Worm (Caenorhabditis elegans): ENCODE data around the gene parn-1.

The parn-1 gene

ce11 chrV:12660280-12660818, 34.7 kb downstream of the parn-1 start, which contains the start of gene his-74:
TSS of gene his-74 (minus strand) at chrV:12660330.
- TF ChIP-seq ceh-16 (tag; optimal IDR thresholded peaks at IDR 0.05), result no peak
- no peak for TF ChIP-seq nhr-12 (tag; optimal IDR thresholded peaks at IDR 0.05)
- no peak for TF ChIP-seq nfya-1 (tag; optimal IDR thresholded peaks at IDR 0.05; ENCODE audit: insufficient read depth)
- TF ChIP-seq nhr-237 (tag; optimal IDR thresholded peaks at IDR 0.05), result no peak
- no peak for TF ChIP-seq ztf-11 (tag; optimal IDR thresholded peaks at IDR 0.05)
- no peak for TF ChIP-seq ceh-9 (tag; optimal IDR thresholded peaks at IDR 0.05)
- TF ChIP-seq nhr-25 (tag; optimal IDR thresholded peaks at IDR 0.05), result no peak
- TF ChIP-seq nhr-11 (tag; optimal IDR thresholded peaks at IDR 0.05), result no peak

- TF ChIP-seq lin-15B (tag; optimal IDR thresholded peaks at IDR 0.05) (peak; percentile 49), skn-1 (tag; optimal IDR thresholded peaks at IDR 0.05) (no peak), ztf-4 (tag; optimal IDR thresholded peaks at IDR 0.05) (no peak), mdl-1 (tag; optimal IDR thresholded peaks at IDR 0.05) (no peak), nhr-77 (tag; optimal IDR thresholded peaks at IDR 0.05) (no peak), fkh-10 (GFP tag; optimal IDR thresholded peaks at IDR 0.05) (no peak), nhr-43 (tag; optimal IDR thresholded peaks at IDR 0.05; ENCODE audit: poor library complexity, severe bottlenecking) (peak; percentile 27), jun-1 (tag; optimal IDR thresholded peaks at IDR 0.05) (no peak), unc-39 (tag; optimal IDR thresholded peaks at IDR 0.05) (no peak), nhr-67 (tag; optimal IDR thresholded peaks at IDR 0.05) (no peak), egl-5 (tag; optimal IDR thresholded peaks at IDR 0.05) (no peak), nhr-237 (tag; optimal IDR thresholded peaks at IDR 0.05) (no peak), R02D3.7 (tag; optimal IDR thresholded peaks at IDR 0.05) (peak; percentile 34), fkh-2 (tag; optimal IDR thresholded peaks at IDR 0.05) (no peak), ceh-16 (tag; optimal IDR thresholded peaks at IDR 0.05) (no peak), ceh-9 (tag; optimal IDR thresholded peaks at IDR 0.05) (no peak), nhr-25 (tag; optimal IDR thresholded peaks at IDR 0.05) (peak; percentile 55), pha-4 (tag; optimal IDR thresholded peaks at IDR 0.05) (peak; percentile 46), pqm-1 (tag; optimal IDR thresholded peaks at IDR 0.05) (no peak), unc-62 (GFP tag; optimal IDR thresholded peaks at IDR 0.05) (no peak), tbx-2 (tag; optimal IDR thresholded peaks at IDR 0.05) (peak; percentile 27), nhr-28 (tag; optimal IDR thresholded peaks at IDR 0.05) (no peak), elt-1 (tag; optimal IDR thresholded peaks at IDR 0.05) (no peak), lin-39 (tag; optimal IDR thresholded peaks at IDR 0.05) (no peak), nhr-23 (tag; optimal IDR thresholded peaks at IDR 0.05) (peak; percentile 84), aly-2 (tag; optimal IDR thresholded peaks at IDR 0.05) (no peak), nfya-1 (tag; optimal IDR thresholded peaks at IDR 0.05; ENCODE audit: insufficient read depth) (peak; percentile 55), fos-1 (tag; optimal IDR thresholded peaks at IDR 0.05) (no peak), daf-12 (tag; optimal IDR thresholded peaks at IDR 0.05) (no peak), lsy-12 (tag; optimal IDR thresholded peaks at IDR 0.05) (peak; percentile 4), snpc-4 (tag; optimal IDR thresholded peaks at IDR 0.05) (peak; percentile 68), ceh-28 (tag; optimal IDR thresholded peaks at IDR 0.05) (no peak), elt-2 (tag; optimal IDR thresholded peaks at IDR 0.05) (peak; percentile 23), ZK546.5 (tag; optimal IDR thresholded peaks at IDR 0.05) (no peak), nhr-12 (tag; optimal IDR thresholded peaks at IDR 0.05) (no peak), elt-3 (tag; optimal IDR thresholded peaks at IDR 0.05) (no peak), hmg-11 (tag; optimal IDR thresholded peaks at IDR 0.05) (peak; percentile 62), zag-1 (tag; optimal IDR thresholded peaks at IDR 0.05) (no peak), mml-1 (tag; optimal IDR thresholded peaks at IDR 0.05) (no peak), nhr-76 (tag; optimal IDR thresholded peaks at IDR 0.05) (no peak)
These were observed 35.6 kb downstream of the parn-1 start, which contains the start of gene ccch-3 for ce11 chrV:12659426-12659825. TSS of gene ccch-3 (minus strand) at chrV:12659687.

ce11 chrV:12658142-12658541, 36.9 kb downstream of the parn-1 start, which contains the start of gene W05B10.6:
TSS of gene W05B10.6 (minus strand) at chrV:12658242.
- TF ChIP-seq skn-1 (tag; optimal IDR thresholded peaks at IDR 0.05), result no peak
